Worm (Caenorhabditis elegans) whole organism, young adult: ENCODE data around the gene wht-5.

Source experiments
- B0035.1 ChIP-seq: sonication (generic microtip); optimal IDR thresholded peaks from 2 replicates; lab custom pipeline; 2016; ENCODE audit warnings: missing genetic modification characterization, mild to moderate bottlenecking, missing compliant biosample characterization, missing genotype, missing genetic modification reagents
- B0261.1 ChIP-seq: sonication (generic microtip); optimal IDR thresholded peaks from 2 replicates; lab custom pipeline; 2016; ENCODE audit warnings: mild to moderate bottlenecking, missing genetic modification characterization, moderate library complexity, missing compliant biosample characterization
- D2030.7 ChIP-seq: fragments of 200-800 bp; sonication (Bioruptor generic); IDR thresholded peaks from 2 replicates; pipeline ENCODE4 v1.3.6; 2022; ENCODE audit warnings: missing genetic modification reagents, missing genetic modification characterization, missing compliant biosample characterization
- F22D6.2 ChIP-seq: sonication (generic microtip); optimal IDR thresholded peaks from 2 replicates; lab custom pipeline; 2016; ENCODE audit warnings: mild to moderate bottlenecking, missing genetic modification characterization, missing compliant biosample characterization
- F23B12.7 ChIP-seq: sonication (generic microtip); optimal IDR thresholded peaks from 2 replicates; lab custom pipeline; 2017; ENCODE audit warnings: missing genetic modification characterization, mild to moderate bottlenecking, missing compliant biosample characterization, antibody characterized with exemption, moderate library complexity; ENCODE audit not compliant: insufficient read depth
- F52B5.7 ChIP-seq: sonication (generic microtip); optimal IDR thresholded peaks from 2 replicates; lab custom pipeline; 2016; ENCODE audit warnings: mild to moderate bottlenecking, missing genetic modification characterization, missing compliant biosample characterization
- K12H6.12 ChIP-seq: fragments of 200-800 bp; sonication (Bioruptor generic); optimal IDR thresholded peaks from 2 replicates; lab custom pipeline; 2018; ENCODE audit warnings: mild to moderate bottlenecking, missing genetic modification characterization, missing compliant biosample characterization
- T07F8.4 ChIP-seq: sonication (generic microtip); optimal IDR thresholded peaks from 2 replicates; lab custom pipeline; 2016; ENCODE audit warnings: mild to moderate bottlenecking, missing genetic modification characterization, moderate library complexity, missing compliant biosample characterization
- Y67H2A.10 ChIP-seq: fragments of 200-800 bp; sonication (Bioruptor generic); conservative IDR thresholded peaks from 2 replicates; pipeline ENCODE4 v1.3.6; 2022; ENCODE audit warnings: missing genetic modification reagents, missing genetic modification characterization, missing compliant biosample characterization
- Y95B8A.8 ChIP-seq: fragments of 200-800 bp; sonication (Bioruptor generic); IDR thresholded peaks from 2 replicates; pipeline ENCODE4 v1.3.6; 2022; ENCODE audit warnings: missing genetic modification reagents, missing genetic modification characterization, missing compliant biosample characterization
- akir-1 ChIP-seq: fragments of 200-800 bp; sonication (Bioruptor generic); optimal IDR thresholded peaks from 2 replicates; lab custom pipeline; 2018; ENCODE audit warnings: mild to moderate bottlenecking, missing genetic modification characterization, moderate library complexity, missing compliant biosample characterization
- aptf-3 ChIP-seq: fragments of 200-800 bp; sonication (Bioruptor generic); IDR thresholded peaks from 2 replicates; pipeline ENCODE4 v1.3.6; 2022; ENCODE audit warnings: missing genetic modification characterization, missing compliant biosample characterization
- attf-5 ChIP-seq: fragments of 200-800 bp; sonication (Bioruptor generic); optimal IDR thresholded peaks from 2 replicates; lab custom pipeline; 2018; ENCODE audit warnings: mild to moderate bottlenecking, missing genetic modification characterization, missing compliant biosample characterization
- attf-6 ChIP-seq: fragments of 200-800 bp; sonication (Bioruptor generic); IDR thresholded peaks from 2 replicates; pipeline ENCODE4 v1.3.6; 2022; ENCODE audit warnings: missing genetic modification reagents, missing genetic modification characterization, missing compliant biosample characterization
- bed-2 ChIP-seq: fragments of 200-800 bp; sonication (Bioruptor generic); IDR thresholded peaks from 2 replicates; pipeline ENCODE4 v1.3.6; 2022; ENCODE audit warnings: missing genetic modification reagents, missing genetic modification characterization, missing compliant biosample characterization
- cebp-1 ChIP-seq, 2 experiments: fragments of 200-800 bp in 1 of 2; sonication (Bioruptor generic) in 1 of 2; sonication (generic microtip) in 1 of 2; IDR thresholded peaks in 1 of 2; optimal IDR thresholded peaks in 1 of 2; 2 replicates each; pipeline versions ENCODE4 v1.3.6 to Lab custom; 2017 to 2022; ENCODE audit warnings: missing compliant biosample characterization in 2 of 2, missing genetic modification characterization in 2 of 2, mild to moderate bottlenecking in 1 of 2, missing genetic modification reagents in 1 of 2, moderate library complexity in 1 of 2
- ceh-100 ChIP-seq: fragments of 200-800 bp; sonication (Bioruptor generic); IDR thresholded peaks from 2 replicates; pipeline ENCODE4 v1.3.6; 2022; ENCODE audit warnings: missing genetic modification reagents, missing genetic modification characterization, missing compliant biosample characterization
- ceh-40 ChIP-seq: fragments of 200-800 bp; sonication (Bioruptor generic); IDR thresholded peaks from 2 replicates; pipeline ENCODE4 v1.3.6; 2022; ENCODE audit warnings: missing genetic modification characterization, missing compliant biosample characterization
- ceh-79 ChIP-seq: sonication (generic microtip); optimal IDR thresholded peaks from 2 replicates; lab custom pipeline; 2017; ENCODE audit warnings: mild to moderate bottlenecking, missing genetic modification characterization, missing compliant biosample characterization
- die-1 ChIP-seq: sonication (generic microtip); optimal IDR thresholded peaks from 2 replicates; lab custom pipeline; 2016; ENCODE audit warnings: missing genotype, mild to moderate bottlenecking, missing genetic modification characterization, missing compliant biosample characterization
- egl-18 ChIP-seq: fragments of 200-800 bp; sonication (Bioruptor generic); IDR thresholded peaks from 2 replicates; pipeline ENCODE4 v1.3.6; 2022; ENCODE audit warnings: missing genetic modification reagents, missing genetic modification characterization, missing compliant biosample characterization
- ekl-4 ChIP-seq: fragments of 200-800 bp; sonication (Bioruptor generic); IDR thresholded peaks from 2 replicates; pipeline ENCODE4 v1.3.6; 2022; ENCODE audit warnings: missing genetic modification reagents, missing genetic modification characterization, missing compliant biosample characterization
- ets-4 ChIP-seq: fragments of 200-800 bp; sonication (Bioruptor generic); optimal IDR thresholded peaks from 2 replicates; lab custom pipeline; 2018; ENCODE audit warnings: mild to moderate bottlenecking, missing genetic modification characterization, missing compliant biosample characterization
- fkh-3 ChIP-seq: sonication (generic microtip); optimal IDR thresholded peaks from 2 replicates; lab custom pipeline; 2016; ENCODE audit warnings: mild to moderate bottlenecking, missing genetic modification characterization, missing compliant biosample characterization
- gei-17 ChIP-seq: fragments of 200-800 bp; sonication (Bioruptor generic); optimal IDR thresholded peaks from 2 replicates; lab custom pipeline; 2018; ENCODE audit warnings: mild to moderate bottlenecking, missing genetic modification characterization, missing compliant biosample characterization
- hmg-20 ChIP-seq: fragments of 200-800 bp; sonication (Bioruptor generic); IDR thresholded peaks from 2 replicates; pipeline ENCODE4 v1.3.6; 2022; ENCODE audit warnings: missing genetic modification reagents, missing genetic modification characterization, missing compliant biosample characterization
- hrde-1 ChIP-seq: sonication (generic microtip); optimal IDR thresholded peaks from 2 replicates; lab custom pipeline; 2016; ENCODE audit warnings: missing genetic modification characterization, mild to moderate bottlenecking, missing compliant biosample characterization, moderate library complexity, missing genotype, missing genetic modification reagents, borderline replicate concordance
- hsf-1 ChIP-seq: fragments of 200-800 bp; sonication (Bioruptor generic); IDR thresholded peaks from 2 replicates; pipeline ENCODE4 v1.3.6; 2022; ENCODE audit warnings: missing genetic modification reagents, missing genetic modification characterization, missing compliant biosample characterization
- lin-35 ChIP-seq, 3 experiments: fragments of 150-350 bp in 2 of 3; sonication (generic microtip) in 1 of 3; optimal IDR thresholded peaks; 2 replicates each; lab custom pipeline; 2014 to 2018; ENCODE audit warnings: missing biosample characterization in 3 of 3, missing genetic modification characterization in 3 of 3, missing genetic modification reagents in 3 of 3
- lin-40 ChIP-seq: sonication (generic microtip); optimal IDR thresholded peaks from 2 replicates; lab custom pipeline; 2016; ENCODE audit warnings: missing genetic modification characterization, mild to moderate bottlenecking, missing compliant biosample characterization, missing genotype, missing genetic modification reagents
- lsl-1 ChIP-seq: fragments of 200-800 bp; sonication (Bioruptor generic); optimal IDR thresholded peaks from 2 replicates; lab custom pipeline; 2018; ENCODE audit warnings: mild to moderate bottlenecking, missing genetic modification characterization, moderate library complexity, missing compliant biosample characterization
- madf-3 ChIP-seq: fragments of 200-800 bp; sonication (Bioruptor generic); IDR thresholded peaks from 2 replicates; pipeline ENCODE4 v1.3.6; 2022; ENCODE audit warnings: missing genetic modification reagents, missing genetic modification characterization, missing compliant biosample characterization
- madf-6 ChIP-seq: fragments of 200-800 bp; sonication (Bioruptor generic); IDR thresholded peaks from 2 replicates; pipeline ENCODE4 v1.3.6; 2022; ENCODE audit warnings: missing genetic modification reagents, missing genetic modification characterization, missing compliant biosample characterization
- madf-8 ChIP-seq: fragments of 200-800 bp; sonication (Bioruptor generic); conservative IDR thresholded peaks from 2 replicates; pipeline ENCODE4 v1.3.6; 2022; ENCODE audit warnings: missing genetic modification reagents, missing genetic modification characterization, missing compliant biosample characterization
- mcd-1 ChIP-seq: fragments of 200-800 bp; sonication (Bioruptor generic); IDR thresholded peaks from 2 replicates; pipeline ENCODE4 v1.3.6; 2022; ENCODE audit warnings: missing genetic modification reagents, missing genetic modification characterization, missing compliant biosample characterization
- nfya-2 ChIP-seq: fragments of 200-800 bp; sonication (Bioruptor generic); IDR thresholded peaks from 2 replicates; pipeline ENCODE4 v1.3.6; 2022; ENCODE audit warnings: missing genetic modification reagents, missing genetic modification characterization, missing compliant biosample characterization
- nfyb-1 ChIP-seq: fragments of 200-800 bp; sonication (Bioruptor generic); IDR thresholded peaks from 2 replicates; pipeline ENCODE4 v1.3.6; 2022; ENCODE audit warnings: missing genetic modification reagents, missing genetic modification characterization, missing compliant biosample characterization
- pbrm-1 ChIP-seq: fragments of 200-800 bp; sonication (Bioruptor generic); IDR thresholded peaks from 2 replicates; pipeline ENCODE4 v1.3.6; 2022; ENCODE audit warnings: missing genetic modification reagents, missing genetic modification characterization, missing compliant biosample characterization
- rcor-1 ChIP-seq: fragments of 200-800 bp; sonication (Bioruptor generic); IDR thresholded peaks from 2 replicates; pipeline ENCODE4 v1.3.6; 2022; ENCODE audit warnings: missing genetic modification reagents, missing genetic modification characterization, missing compliant biosample characterization
- repo-1 ChIP-seq: sonication (generic microtip); optimal IDR thresholded peaks from 2 replicates; lab custom pipeline; 2017; ENCODE audit warnings: mild to moderate bottlenecking, missing genetic modification characterization, missing compliant biosample characterization
- snpc-1.1 ChIP-seq: sonication (generic microtip); optimal IDR thresholded peaks from 2 replicates; lab custom pipeline; 2017; ENCODE audit warnings: missing genetic modification characterization, mild to moderate bottlenecking, missing compliant biosample characterization, antibody characterized with exemption, moderate library complexity, missing genotype, missing genetic modification reagents; ENCODE audit not compliant: insufficient read depth
- snpc-3.4 ChIP-seq: sonication (generic microtip); optimal IDR thresholded peaks from 2 replicates; lab custom pipeline; 2017; ENCODE audit warnings: missing genetic modification characterization, mild to moderate bottlenecking, missing compliant biosample characterization, antibody characterized with exemption, moderate library complexity, missing genotype, missing genetic modification reagents
- snpc-4 ChIP-seq, 5 experiments: fragments of 150-350 bp in 1 of 5; sonication (generic microtip) in 4 of 5; optimal IDR thresholded peaks; 2 replicates each; lab custom pipeline; 2014 to 2018; ENCODE audit warnings: missing genetic modification characterization in 5 of 5, missing biosample characterization in 3 of 5, antibody characterized with exemption in 2 of 5, mild to moderate bottlenecking in 2 of 5, missing compliant biosample characterization in 2 of 5, missing genotype in 2 of 5, moderate library complexity in 2 of 5, missing genetic modification reagents in 1 of 5
- sptf-2 ChIP-seq: fragments of 200-800 bp; sonication (Bioruptor generic); optimal IDR thresholded peaks from 2 replicates; lab custom pipeline; 2018; ENCODE audit warnings: mild to moderate bottlenecking, missing genetic modification characterization, missing compliant biosample characterization
- tlf-1 ChIP-seq: fragments of 200-800 bp; sonication (Bioruptor generic); optimal IDR thresholded peaks from 2 replicates; lab custom pipeline; 2018; ENCODE audit warnings: mild to moderate bottlenecking, missing genetic modification characterization, missing compliant biosample characterization
- ztf-18 ChIP-seq: sonication (generic microtip); optimal IDR thresholded peaks from 2 replicates; lab custom pipeline; 2016; ENCODE audit warnings: missing genotype, mild to moderate bottlenecking, missing genetic modification characterization, missing compliant biosample characterization
- ztf-6 ChIP-seq: fragments of 200-800 bp; sonication (Bioruptor generic); IDR thresholded peaks from 2 replicates; pipeline ENCODE4 v1.3.6; 2022; ENCODE audit warnings: missing genetic modification reagents, missing genetic modification characterization, missing compliant biosample characterization

The wht-5 gene

DNA sequence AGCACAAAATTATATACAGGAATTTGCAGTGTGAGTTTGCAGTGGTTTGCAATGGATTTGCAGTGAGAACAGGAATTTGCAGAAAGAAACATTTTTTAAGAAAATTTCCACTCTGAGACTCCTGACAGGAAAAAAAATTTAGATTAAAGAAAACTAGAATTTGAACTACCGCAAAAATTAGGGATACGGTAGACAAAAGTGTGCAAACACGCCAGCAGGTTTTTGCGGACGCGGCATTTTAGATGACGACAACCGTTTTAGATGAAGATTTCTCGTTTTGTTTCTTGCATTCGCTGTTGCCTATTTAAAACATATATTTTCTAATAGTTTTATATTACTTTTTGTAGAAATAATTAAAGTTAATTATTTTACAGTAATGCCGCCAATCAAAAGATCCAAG lies 34.5 kb downstream of the wht-5 start, which contains the start of gene wdr-46 (continued):
- TF ChIP-seq Y95B8A.8 (GFP tag; lab: Robert Waterston, UW) = no peak
- no peak for TF ChIP-seq egl-18 (GFP tag; lab: Robert Waterston, UW)
- no peak for TF ChIP-seq F52B5.7 (tag; lab: Kevin White, UChicago)
- no peak for TF ChIP-seq die-1 (tag; lab: Kevin White, UChicago)
- TF ChIP-seq attf-6 (GFP tag; lab: Robert Waterston, UW) = peak; percentile 61; the same call in 1 of the 2 replicates
- peak; percentile 86 for TF ChIP-seq lsl-1 (GFP tag; lab: Kevin White, UChicago)
- TF ChIP-seq D2030.7 = 0 out of 2 replicates have a peak, but pooled peaks have one; percentile 26
- TF ChIP-seq tlf-1 (GFP tag; lab: Kevin White, UChicago) = no peak
- TF ChIP-seq cebp-1 (GFP tag; IDR thresholded peaks at IDR 0.05; lab: Robert Waterston, UW) = no peak
- TF ChIP-seq cebp-1 (tag; optimal IDR thresholded peaks at IDR 0.05; lab: Kevin White, UChicago) = no peak
- TF ChIP-seq mcd-1 (GFP tag; lab: Robert Waterston, UW) = peak; percentile 71
- TF ChIP-seq ekl-4 (GFP tag; lab: Robert Waterston, UW) = peak; percentile 75
- TF ChIP-seq nfyb-1 = peak; percentile 76
- no peak for TF ChIP-seq ztf-6 (GFP tag; lab: Robert Waterston, UW)
- TF ChIP-seq B0261.1 = no peak
- no peak for TF ChIP-seq fkh-3 (tag; lab: Kevin White, UChicago)
- no peak for TF ChIP-seq snpc-3.4
- no peak for TF ChIP-seq repo-1 (tag; lab: Kevin White, UChicago)
- peak; percentile 81 for TF ChIP-seq madf-6 (GFP tag; lab: Robert Waterston, UW)
- no peak for TF ChIP-seq ceh-40 (GFP tag; lab: Robert Waterston, UW)
- TF ChIP-seq akir-1 (GFP tag; lab: Kevin White, UChicago) = no peak
- TF ChIP-seq bed-2 = no peak
- TF ChIP-seq madf-8 (GFP tag; lab: Robert Waterston, UW) = peak; percentile 30; the same call in 1 of the 2 replicates
- TF ChIP-seq hrde-1 = no peak
- TF ChIP-seq lin-40 (tag; lab: Kevin White, UChicago) = no peak
- TF ChIP-seq hmg-20 (GFP tag; lab: Robert Waterston, UW) = no peak
- no peak for TF ChIP-seq K12H6.12
- TF ChIP-seq madf-3 (GFP tag; lab: Robert Waterston, UW) = 0 out of 2 replicates have a peak, but pooled peaks have one; percentile 35
- no peak for TF ChIP-seq hsf-1 (GFP tag; lab: Robert Waterston, UW)
- no peak for TF ChIP-seq aptf-3 (GFP tag; lab: Robert Waterston, UW)
- no peak for TF ChIP-seq ztf-18 (tag; lab: Kevin White, UChicago)
- no peak for TF ChIP-seq ets-4 (GFP tag; lab: Kevin White, UChicago)
- peak; percentile 20 for TF ChIP-seq gei-17 (GFP tag; lab: Kevin White, UChicago)
- no peak for TF ChIP-seq B0035.1 (tag; lab: Kevin White, UChicago)
- peak; percentile 67 for TF ChIP-seq attf-5 (GFP tag; lab: Kevin White, UChicago)
- peak; percentile 65 to 95 (median 79) for TF ChIP-seq lin-35 (GFP tag; optimal IDR thresholded peaks at IDR 0.05; lab: Kevin White, UChicago)
- peak; percentile 17; the same call in 1 of the 2 replicates for TF ChIP-seq ceh-100 (GFP tag; lab: Robert Waterston, UW)
- no peak for TF ChIP-seq snpc-1.1 (tag; lab: Kevin White, UChicago)
- peak; percentile 60 for TF ChIP-seq pbrm-1
- peak; percentile 34 for TF ChIP-seq F23B12.7 (tag; lab: Kevin White, UChicago)
- no peak for TF ChIP-seq snpc-4 (GFP tag; optimal IDR thresholded peaks at IDR 0.05; lab: Kevin White, UChicago)
- TF ChIP-seq snpc-4 (tag; optimal IDR thresholded peaks at IDR 0.05; lab: Kevin White, UChicago) = peak in 3 of 4 experiments; percentile 11 to 57 (median 21)
- TF ChIP-seq ceh-79 (tag; lab: Kevin White, UChicago) = no peak
- no peak for TF ChIP-seq T07F8.4
- TF ChIP-seq sptf-2 (GFP tag; lab: Kevin White, UChicago) = no peak
- no peak for TF ChIP-seq F22D6.2 (tag; lab: Kevin White, UChicago)
- no peak for TF ChIP-seq Y67H2A.10 (GFP tag; lab: Robert Waterston, UW)
- TF ChIP-seq rcor-1 (GFP tag; lab: Robert Waterston, UW) = no peak
- no peak for TF ChIP-seq nfya-2
